Worm (Caenorhabditis elegans) whole organism, early embryonic: Measurements from ENCODE around the gene cnc-7.
A peak's percentile ranks its signal among the peaks of the same experiment; 100 is the strongest.
"Not testable (repeated sequence)": the region's sequence is repeated elsewhere in the genome, so short reads cannot be mapped to it uniquely, and the experiment has no call there.

Experiments
- B0310.2 ChIP-seq: sonication (generic microtip); optimal IDR thresholded peaks from 2 replicates; lab custom pipeline; 2016; ENCODE audit warnings: mild to moderate bottlenecking, missing genetic modification characterization, missing compliant biosample characterization
- F13C5.2 ChIP-seq: sonication (generic microtip); optimal IDR thresholded peaks from 2 replicates; lab custom pipeline; 2017; ENCODE audit warnings: mild to moderate bottlenecking, missing genetic modification characterization, inconsistent platforms, missing compliant biosample characterization
- aly-1 ChIP-seq: sonication (generic microtip); optimal IDR thresholded peaks from 2 replicates; lab custom pipeline; 2016; ENCODE audit warnings: missing genetic modification characterization, missing compliant biosample characterization
- ama-1 ChIP-seq: fragments of 150-350 bp; optimal IDR thresholded peaks from 2 replicates; lab custom pipeline; 2014
- ceh-13 ChIP-seq: fragments of 200-800 bp; sonication (Bioruptor generic); optimal IDR thresholded peaks from 2 replicates; lab custom pipeline; 2018; ENCODE audit warnings: mild to moderate bottlenecking, missing genetic modification characterization, missing compliant biosample characterization
- ceh-36 ChIP-seq: sonication (generic microtip); optimal IDR thresholded peaks from 2 replicates; lab custom pipeline; 2016; ENCODE audit warnings: missing genetic modification characterization, inconsistent platforms, missing compliant biosample characterization
- ets-7 ChIP-seq: sonication (generic microtip); optimal IDR thresholded peaks from 2 replicates; lab custom pipeline; 2016; ENCODE audit warnings: missing genotype, missing genetic modification characterization, missing compliant biosample characterization
- flt-1 ChIP-seq: fragments of 200-800 bp; sonication (Bioruptor generic); IDR thresholded peaks from 2 replicates; pipeline ENCODE4 v1.3.6; 2022; ENCODE audit warnings: missing genetic modification characterization, missing compliant biosample characterization
- hmbx-1 ChIP-seq: sonication (generic microtip); optimal IDR thresholded peaks from 2 replicates; lab custom pipeline; 2016; ENCODE audit warnings: mild to moderate bottlenecking, missing genetic modification characterization, missing compliant biosample characterization
- hmg-4 ChIP-seq: fragments of 200-800 bp; sonication (Bioruptor generic); optimal IDR thresholded peaks from 2 replicates; lab custom pipeline; 2018; ENCODE audit warnings: mild to moderate bottlenecking, missing genetic modification characterization, missing compliant biosample characterization
- hnd-1 ChIP-seq: sonication (generic microtip); optimal IDR thresholded peaks from 2 replicates; lab custom pipeline; 2016; ENCODE audit warnings: missing genetic modification characterization, missing compliant biosample characterization
- pes-1 ChIP-seq: fragments of 200-800 bp; sonication (Bioruptor generic); IDR thresholded peaks from 2 replicates; pipeline ENCODE4 v1.3.6; 2022; ENCODE audit warnings: missing genetic modification reagents, missing genetic modification characterization, missing compliant biosample characterization
- scrt-1 ChIP-seq: fragments of 200-800 bp; sonication (Bioruptor generic); IDR thresholded peaks from 2 replicates; pipeline ENCODE4 v1.3.6; 2022; ENCODE audit warnings: missing genetic modification characterization, missing compliant biosample characterization
- sea-1 ChIP-seq: fragments of 200-800 bp; sonication (Bioruptor generic); conservative IDR thresholded peaks from 2 replicates; pipeline ENCODE4 v1.3.6; 2022; ENCODE audit warnings: missing genetic modification characterization, missing compliant biosample characterization
- tbx-11 ChIP-seq: fragments of 200-800 bp; sonication (Bioruptor generic); IDR thresholded peaks from 2 replicates; pipeline ENCODE4 v1.3.6; 2022; ENCODE audit warnings: missing genetic modification characterization, missing compliant biosample characterization
- tbx-37 ChIP-seq: fragments of 200-800 bp; sonication (Bioruptor generic); conservative IDR thresholded peaks from 2 replicates; pipeline ENCODE4 v1.3.6; 2022; ENCODE audit warnings: missing genetic modification reagents, missing genetic modification characterization, missing compliant biosample characterization
- tra-4 ChIP-seq: sonication (generic microtip); optimal IDR thresholded peaks from 2 replicates; lab custom pipeline; 2017; ENCODE audit warnings: missing genetic modification characterization, missing compliant biosample characterization

cnc-7 gene

ce11 chrV:20393773-20394172, at the start of gene cnc-7:
Gene cnc-7 (plus strand): TSS chrV:20394073.
- no peak for TF ChIP-seq aly-1 (tag; lab: Kevin White, UChicago)
- no peak for TF ChIP-seq scrt-1 (GFP tag; lab: Robert Waterston, UW)
- TF ChIP-seq flt-1: no peak
- TF ChIP-seq ceh-13 (GFP tag; lab: Kevin White, UChicago): no peak
- TF ChIP-seq sea-1 (GFP tag; lab: Robert Waterston, UW): no peak
- TF ChIP-seq ceh-36 (tag; lab: Kevin White, UChicago): no peak
- TF ChIP-seq ets-7 (tag; lab: Kevin White, UChicago): no peak
- TF ChIP-seq ama-1 (lab: Kevin White, UChicago): no peak
- no peak for TF ChIP-seq hmbx-1 (tag; lab: Kevin White, UChicago)
- TF ChIP-seq F13C5.2 (tag; lab: Kevin White, UChicago): no peak
- no peak for TF ChIP-seq tra-4 (tag; lab: Kevin White, UChicago)
- no peak for TF ChIP-seq tbx-37
- no peak for TF ChIP-seq tbx-11
- no peak for TF ChIP-seq hmg-4 (GFP tag; lab: Kevin White, UChicago)
- no peak for TF ChIP-seq B0310.2 (tag; lab: Kevin White, UChicago)
- TF ChIP-seq pes-1: no peak
- TF ChIP-seq hnd-1 (tag; lab: Kevin White, UChicago): no peak

ce11 chrV:20344889-20345288, 49.0 kb upstream of the cnc-7 start, which contains the start of gene Y38H6A.3:
Gene Y38H6A.3 (plus strand): TSS chrV:20345189.
- TF ChIP-seq pes-1 (no peak), tbx-37 (no peak), hnd-1 (tag; lab: Kevin White, UChicago) (no peak), ceh-13 (GFP tag; lab: Kevin White, UChicago) (no peak)

ce11 chrV:20347625-20348024, 46.2 kb upstream of the cnc-7 start:
- TF ChIP-seq pes-1: 0 out of 2 replicates have a peak, but pooled peaks have one; percentile 36
- TF ChIP-seq tra-4 (tag; lab: Kevin White, UChicago): no peak

- no peak for TF ChIP-seq tra-4 (tag; lab: Kevin White, UChicago)
- no peak for TF ChIP-seq flt-1
- TF ChIP-seq tbx-37: no peak
- TF ChIP-seq ceh-13 (GFP tag; lab: Kevin White, UChicago): no peak
- no peak for TF ChIP-seq ets-7 (tag; lab: Kevin White, UChicago)
- TF ChIP-seq aly-1 (tag; lab: Kevin White, UChicago): no peak
- TF ChIP-seq sea-1 (GFP tag; lab: Robert Waterston, UW): no peak
- TF ChIP-seq pes-1: no peak
- no peak for TF ChIP-seq hmg-4 (GFP tag; lab: Kevin White, UChicago)
- TF ChIP-seq ama-1 (lab: Kevin White, UChicago): no peak
- no peak for TF ChIP-seq tbx-11
These were observed 43.5 kb upstream of the cnc-7 start for ce11 chrV:20350382-20350781.

ce11 chrV:20351195-20351594, 42.7 kb upstream of the cnc-7 start, which contains the start of gene K02E2.1:
Gene K02E2.1 (plus strand): TSS chrV:20351495.
- TF ChIP-seq F13C5.2 (tag; lab: Kevin White, UChicago): no peak
- no peak for TF ChIP-seq sea-1 (GFP tag; lab: Robert Waterston, UW)
- no peak for TF ChIP-seq ceh-36 (tag; lab: Kevin White, UChicago)
- no peak for TF ChIP-seq scrt-1 (GFP tag; lab: Robert Waterston, UW)
- TF ChIP-seq aly-1 (tag; lab: Kevin White, UChicago): no peak
- TF ChIP-seq pes-1: no peak
- no peak for TF ChIP-seq tbx-11
- no peak for TF ChIP-seq ceh-13 (GFP tag; lab: Kevin White, UChicago)
- TF ChIP-seq hmbx-1 (tag; lab: Kevin White, UChicago): no peak
- TF ChIP-seq ama-1 (lab: Kevin White, UChicago): no peak

- TF ChIP-seq scrt-1 (GFP tag; lab: Robert Waterston, UW) (no peak), ceh-13 (GFP tag; lab: Kevin White, UChicago) (no peak), hmbx-1 (tag; lab: Kevin White, UChicago) (no peak), hmg-4 (GFP tag; lab: Kevin White, UChicago) (no peak), aly-1 (tag; lab: Kevin White, UChicago) (no peak), pes-1 (no peak), hnd-1 (tag; lab: Kevin White, UChicago) (no peak), F13C5.2 (tag; lab: Kevin White, UChicago) (no peak), B0310.2 (tag; lab: Kevin White, UChicago) (no peak), ceh-36 (tag; lab: Kevin White, UChicago) (no peak), flt-1 (no peak), sea-1 (GFP tag; lab: Robert Waterston, UW) (no peak)
These were observed 37.4 kb upstream of the cnc-7 start, which contains the start of gene grd-11 for ce11 chrV:20356472-20356871. Gene grd-11 (plus strand): TSS chrV:20356772.

ce11 chrV:20366839-20367238, 27.0 kb upstream of the cnc-7 start, which contains the start of gene K02E2.8:
Gene K02E2.8 (minus strand): TSS chrV:20366939.
- TF ChIP-seq hmg-4 (GFP tag; lab: Kevin White, UChicago) (no peak), ceh-13 (GFP tag; lab: Kevin White, UChicago) (no peak), aly-1 (tag; lab: Kevin White, UChicago) (no peak), hnd-1 (tag; lab: Kevin White, UChicago) (no peak)

- TF ChIP-seq hmbx-1 (tag; lab: Kevin White, UChicago); tbx-37; ama-1 (lab: Kevin White, UChicago): not testable (repeated sequence)
These were observed 24.7 kb upstream of the cnc-7 start, which contains the start of gene srh-177 for ce11 chrV:20369153-20369552. Gene srh-177 (minus strand): TSS chrV:20369253.
